Fruit fly (Drosophila melanogaster): ENCODE results near the gene CG11151.

The CG11151 gene

DNA sequence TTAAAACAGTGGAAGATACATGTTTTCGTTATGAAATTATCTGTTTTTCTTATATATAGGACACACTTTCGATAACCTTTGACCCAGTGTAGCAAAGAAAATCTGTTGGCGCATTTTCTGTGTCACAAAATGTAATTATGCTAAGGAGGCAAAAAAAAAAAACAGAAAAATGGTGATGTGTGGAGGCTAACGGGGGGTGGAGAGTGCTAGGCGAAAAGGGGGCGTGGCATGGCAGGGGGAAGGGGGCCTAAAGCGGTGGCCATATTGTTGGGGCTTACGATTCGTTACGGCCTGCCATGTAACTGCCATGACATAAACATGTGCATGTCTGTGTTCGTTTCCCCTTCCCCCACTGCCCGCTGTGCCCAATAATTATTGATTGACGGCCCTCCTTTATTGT is 25.7 kb downstream of the CG11151 start:
- TF ChIP-seq CG8478 (optimal IDR thresholded peaks at IDR 0.05), result no peak
- TF ChIP-seq CTCF (optimal IDR thresholded peaks at IDR 0.05), result no peak

DNA sequence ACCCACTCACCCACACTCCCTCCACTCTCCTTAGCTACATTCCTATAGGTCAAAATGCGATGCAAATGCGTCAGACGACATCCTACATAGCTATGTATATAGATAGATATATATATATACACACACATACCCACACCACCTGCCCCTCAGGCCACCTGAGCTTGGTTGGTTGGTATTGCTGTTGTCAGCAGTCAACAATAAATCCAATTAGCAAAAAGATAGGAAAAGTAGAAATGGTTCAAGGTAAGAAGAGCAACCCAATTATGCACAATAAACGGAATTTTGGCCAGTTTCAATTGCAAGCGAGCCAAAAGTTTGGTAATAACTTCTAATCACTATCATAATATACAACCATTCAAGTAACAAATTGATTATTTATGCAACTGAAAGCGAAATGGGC is 27.0 kb downstream of the CG11151 start:
- no peak for TF ChIP-seq CG8478 (optimal IDR thresholded peaks at IDR 0.05)
- no peak for TF ChIP-seq CTCF (optimal IDR thresholded peaks at IDR 0.05)

DNA sequence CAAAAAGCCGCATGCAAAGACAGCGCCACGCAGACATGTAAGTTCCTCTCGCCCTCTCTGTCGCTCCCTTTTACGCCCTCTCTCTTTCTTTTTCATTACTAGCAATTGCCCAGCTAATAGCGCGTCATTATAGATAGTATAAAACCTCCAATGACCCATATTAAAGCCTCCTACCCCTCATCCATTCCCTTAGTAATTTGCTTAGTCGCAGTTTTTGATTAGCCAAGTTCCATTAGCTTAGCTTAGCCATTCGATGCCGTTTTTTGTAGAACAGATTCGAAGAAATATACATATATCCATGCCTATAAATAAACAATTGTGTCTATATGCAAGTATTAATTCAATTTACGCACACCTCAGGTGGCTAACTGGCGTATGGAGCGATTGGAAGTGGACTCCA is 31.2 kb downstream of the CG11151 start:
- TF ChIP-seq CTCF (optimal IDR thresholded peaks at IDR 0.05) (no peak), CG8478 (optimal IDR thresholded peaks at IDR 0.05) (no peak)

DNA sequence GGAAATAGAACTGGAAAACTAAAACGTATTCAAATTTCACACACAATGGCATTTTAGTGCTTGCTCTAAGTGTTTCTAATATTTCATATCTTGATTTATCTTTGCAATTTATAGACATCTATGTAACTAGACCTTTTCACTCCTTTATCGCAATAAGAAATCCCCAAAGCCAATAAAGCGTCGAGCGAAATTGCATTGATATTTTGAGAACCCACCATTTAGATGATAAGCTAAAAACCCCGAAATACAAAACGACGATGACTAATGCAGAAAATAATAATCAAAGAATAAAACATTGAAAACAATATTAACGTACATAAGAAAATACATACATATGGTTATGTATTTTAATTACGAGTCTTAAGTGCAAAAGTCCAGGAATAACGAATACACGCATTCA is 39.0 kb downstream of the CG11151 start:
- no peak for TF ChIP-seq CTCF (optimal IDR thresholded peaks at IDR 0.05)
- TF ChIP-seq CG8478 (optimal IDR thresholded peaks at IDR 0.05), result no peak

DNA sequence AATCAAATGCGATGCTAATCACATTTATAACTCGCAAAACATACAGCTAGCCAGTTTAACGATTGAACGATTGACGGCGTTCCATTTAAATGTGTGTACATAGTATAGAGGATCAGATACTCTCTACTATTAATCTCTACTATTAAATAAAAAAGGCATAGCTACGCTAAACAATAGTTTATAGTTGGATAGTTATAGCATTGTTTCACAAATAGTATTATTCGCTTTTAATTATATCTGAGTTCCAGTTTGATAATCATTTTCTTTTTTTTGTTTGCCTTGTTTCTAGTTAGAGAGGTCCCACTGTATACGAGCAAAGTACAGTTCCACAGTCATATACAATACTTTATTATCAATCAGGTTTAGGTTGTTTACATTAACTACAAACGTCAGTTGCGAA is 40.2 kb downstream of the CG11151 start:
- TF ChIP-seq CTCF (optimal IDR thresholded peaks at IDR 0.05), result no peak
- TF ChIP-seq CG8478 (optimal IDR thresholded peaks at IDR 0.05), result no peak

DNA sequence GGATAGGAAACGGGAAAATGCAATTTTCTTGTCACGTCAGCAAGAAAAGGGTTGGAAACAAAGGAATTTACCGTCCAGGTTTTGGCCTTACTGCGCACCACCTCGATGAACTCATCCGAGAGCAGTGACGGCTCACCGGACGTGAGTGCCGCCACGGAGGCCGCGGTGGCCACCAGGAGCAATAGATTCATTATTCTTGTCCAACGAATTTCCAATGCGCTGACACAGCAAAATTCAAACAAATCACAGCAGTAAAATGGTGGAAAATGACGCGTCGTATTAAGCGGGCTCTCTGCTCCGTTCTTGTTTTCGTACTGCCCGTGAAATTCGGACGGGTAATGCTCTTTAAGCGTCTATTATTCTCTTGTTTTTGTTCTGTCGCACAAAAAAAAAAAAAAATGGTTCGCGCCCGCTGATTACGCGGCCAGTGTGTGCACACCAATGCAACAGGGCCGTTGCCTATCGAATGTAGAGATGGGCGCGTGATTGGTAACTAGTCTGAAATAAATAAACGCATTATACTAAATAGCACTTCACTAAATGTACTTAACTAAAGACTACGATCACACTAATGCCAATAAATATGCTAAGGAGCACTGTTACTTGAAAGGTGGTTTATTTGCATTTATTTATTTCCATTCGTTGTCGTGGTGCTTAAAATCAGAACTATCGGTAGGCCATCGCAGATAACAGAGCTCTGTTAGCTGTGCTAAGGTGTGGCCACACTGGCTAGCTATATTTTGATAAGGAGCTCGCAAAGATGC is 42.4 kb downstream of the CG11151 start, which contains the start of the genes CtsB and amrt:
TSS of gene CtsB (minus strand) at position 432 of the 764 bp plus-strand sequence.
TSS of gene amrt (plus strand) at position 721 of the 764 bp plus-strand sequence.
- TF ChIP-seq CTCF (optimal IDR thresholded peaks at IDR 0.05), result no peak
- TF ChIP-seq CG8478 (optimal IDR thresholded peaks at IDR 0.05), result no peak

DNA sequence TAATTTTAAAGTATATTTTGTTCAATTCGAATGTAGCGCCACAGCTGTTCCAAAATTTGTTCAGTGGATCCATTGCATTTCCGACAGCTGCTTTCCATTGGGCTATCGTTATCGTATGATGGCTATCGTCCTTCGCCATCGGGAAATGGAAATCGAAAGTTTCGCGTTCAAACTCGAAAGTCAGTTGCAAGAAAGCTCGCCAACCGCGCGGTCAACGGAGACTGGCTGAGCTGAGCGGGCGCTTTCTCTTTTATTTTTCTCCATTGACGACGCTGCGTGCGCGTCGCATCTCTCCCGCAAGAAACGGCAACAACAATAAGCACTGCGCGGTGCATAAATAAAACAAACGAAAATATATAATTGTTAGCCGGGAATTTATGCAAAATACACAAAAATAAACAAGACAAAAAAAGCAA is 44.0 kb downstream of the CG11151 start, which contains the start of gene inaE:
TSS of gene inaE (plus strand) at position 181 of the 416 bp plus-strand sequence.
- peak in 1 of 2 experiments; percentile 14 for TF ChIP-seq CTCF (optimal IDR thresholded peaks at IDR 0.05)
- TF ChIP-seq CG8478 (optimal IDR thresholded peaks at IDR 0.05), result no peak

DNA sequence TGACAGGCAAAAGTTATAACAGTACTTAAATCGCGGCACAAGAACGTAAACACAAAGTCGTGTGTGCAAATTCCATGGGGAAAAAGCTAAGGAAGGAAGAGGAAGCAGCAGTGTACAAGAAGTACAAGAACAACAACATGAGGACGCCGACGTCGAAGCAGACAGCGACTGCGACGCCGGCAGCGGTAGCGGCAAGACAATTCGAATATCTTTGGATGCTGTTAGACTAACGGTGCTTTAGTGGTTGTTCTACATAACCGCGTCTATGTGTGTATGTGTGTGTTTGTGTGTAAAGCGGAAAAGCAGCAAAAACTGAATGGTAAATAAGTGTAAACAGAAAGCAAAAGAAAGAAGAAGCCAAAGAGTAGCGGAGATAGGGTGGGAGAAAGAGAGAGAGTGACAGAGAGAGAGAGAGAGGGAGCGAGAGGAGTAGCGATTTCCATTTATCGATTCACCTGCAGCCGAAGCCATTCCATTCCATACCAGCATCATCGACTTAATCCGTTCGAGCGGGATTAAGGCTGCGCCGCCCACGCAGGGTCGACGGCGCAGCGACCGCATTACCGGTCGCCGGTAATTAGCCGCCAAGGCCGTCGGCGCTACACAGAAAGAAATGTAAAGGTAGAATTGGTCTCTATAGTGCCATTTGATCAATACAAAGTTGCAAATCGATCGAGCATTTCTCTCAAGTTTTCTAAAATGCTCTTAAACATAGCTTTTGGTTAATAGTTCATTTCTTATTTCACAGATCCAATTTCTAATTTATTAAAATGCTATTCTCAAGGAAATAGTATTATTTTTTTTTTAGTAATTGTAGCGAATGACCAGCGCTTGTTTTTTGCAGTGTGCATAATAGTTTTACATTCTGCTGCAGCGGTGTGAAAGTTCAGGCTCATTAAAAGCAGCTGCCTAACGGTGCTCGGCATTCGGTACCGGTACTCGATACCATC is 44.7 kb downstream of the CG11151 start:
- no peak for TF ChIP-seq CTCF (optimal IDR thresholded peaks at IDR 0.05)
- no peak for TF ChIP-seq CG8478 (optimal IDR thresholded peaks at IDR 0.05)

DNA sequence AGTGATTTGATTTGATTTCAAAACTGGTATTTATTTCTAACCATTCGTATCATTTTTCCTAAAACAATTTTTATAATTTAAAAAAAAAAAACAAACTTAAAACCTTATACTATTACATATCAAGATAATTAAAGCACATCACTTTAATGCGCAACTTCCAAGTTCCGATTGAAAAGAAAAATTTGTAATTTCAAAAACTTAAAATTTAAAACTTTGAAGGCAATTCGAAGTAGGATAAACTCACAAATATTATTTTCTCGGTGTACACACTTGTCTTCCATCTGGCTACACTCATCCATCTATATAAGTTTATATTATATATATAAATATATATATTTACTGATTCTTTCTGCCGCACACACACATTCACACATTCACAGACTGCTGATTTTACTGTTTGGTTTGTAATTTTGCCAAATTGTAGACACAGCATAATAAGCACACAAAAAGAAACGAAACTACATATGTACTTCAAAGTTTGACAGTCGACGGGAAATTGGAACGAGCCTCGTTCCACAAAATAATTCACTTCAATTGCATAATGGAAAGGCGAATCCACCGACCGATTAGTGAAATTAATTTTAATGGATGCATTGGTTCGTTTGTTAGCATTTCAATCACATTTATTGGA is 46.6 kb downstream of the CG11151 start:
- no peak for TF ChIP-seq CTCF (optimal IDR thresholded peaks at IDR 0.05)
- no peak for TF ChIP-seq CG8478 (optimal IDR thresholded peaks at IDR 0.05)

DNA sequence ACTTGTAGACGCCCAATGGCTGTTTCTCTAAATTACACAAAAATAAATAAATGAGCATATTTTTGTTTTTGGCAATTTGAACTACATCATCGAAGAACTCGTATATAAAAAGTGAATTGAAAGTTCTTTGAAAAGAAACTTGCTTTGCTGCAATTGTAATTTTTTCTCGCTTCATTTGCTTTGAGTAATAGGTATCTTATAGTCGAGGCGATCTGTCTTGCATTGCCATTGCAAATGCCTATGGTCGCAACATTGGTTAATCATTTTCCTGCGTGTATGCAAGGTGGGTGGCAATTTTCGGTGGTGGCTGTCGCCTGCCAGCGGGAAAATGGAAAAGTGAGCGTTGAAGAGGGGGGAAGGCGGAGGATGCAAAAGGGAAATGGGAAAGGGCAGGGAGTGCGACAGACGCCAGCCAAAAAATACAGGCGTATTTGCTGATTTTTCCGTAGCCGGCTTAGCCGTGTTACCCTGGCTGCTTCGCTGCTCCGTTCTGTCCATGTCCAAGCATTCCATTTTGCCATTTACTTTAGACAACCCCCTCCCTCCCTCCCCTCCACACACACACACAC is 47.8 kb downstream of the CG11151 start:
- TF ChIP-seq CTCF (optimal IDR thresholded peaks at IDR 0.05) (no peak), CG8478 (optimal IDR thresholded peaks at IDR 0.05) (no peak)

DNA sequence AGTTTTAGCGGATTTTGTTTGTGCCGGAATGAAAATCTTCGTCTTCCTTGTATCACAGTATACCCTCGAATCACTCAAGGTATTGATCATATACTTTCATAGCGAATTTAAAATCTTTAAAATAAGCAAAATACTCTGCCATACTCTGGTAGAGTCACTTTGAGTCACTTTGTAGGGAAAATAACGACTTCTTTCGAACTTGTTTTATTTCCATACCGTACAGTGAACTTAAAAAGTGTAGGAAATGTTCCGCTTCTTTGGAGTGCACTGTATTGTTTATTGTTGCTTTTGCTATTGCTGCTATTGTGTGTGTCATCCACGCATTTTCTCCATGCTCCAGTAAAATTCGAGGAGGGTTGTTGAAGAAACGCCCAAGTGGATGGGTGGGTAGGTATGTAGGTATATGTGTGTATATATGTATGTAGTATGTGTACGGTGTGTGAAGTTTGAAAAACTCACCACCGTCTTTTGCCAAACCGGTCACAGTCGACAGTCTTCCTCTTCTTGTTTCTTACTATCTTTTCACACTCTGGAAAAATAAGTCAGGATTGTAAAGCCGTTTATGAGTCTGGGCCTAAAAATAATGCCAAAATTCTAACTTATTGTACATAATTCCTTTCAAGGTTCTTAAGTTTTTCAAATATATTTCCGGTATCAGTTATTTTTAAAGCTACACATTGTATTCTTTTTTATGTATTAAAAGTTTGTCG is 49.6 kb downstream of the CG11151 start:
- TF ChIP-seq CG8478 (optimal IDR thresholded peaks at IDR 0.05) (no peak), CTCF (optimal IDR thresholded peaks at IDR 0.05) (no peak)

DNA sequence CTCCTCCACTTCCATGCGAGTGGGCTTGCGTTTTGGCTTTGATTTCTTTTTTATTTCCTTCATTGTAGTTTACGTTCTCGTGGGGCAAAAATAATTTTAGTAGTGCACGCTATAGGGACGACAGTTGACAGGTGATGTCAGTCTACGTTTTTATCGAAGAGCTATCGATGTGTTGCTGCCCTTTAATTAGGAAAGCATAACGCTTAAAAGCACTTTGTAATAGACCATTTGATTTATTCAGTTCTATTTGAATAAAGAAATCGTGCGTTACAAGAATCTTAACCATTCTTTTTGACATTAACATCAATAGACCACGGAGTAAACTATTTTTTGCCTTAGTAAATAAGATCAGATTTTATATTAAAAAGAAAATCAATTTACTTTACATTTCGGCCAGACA is 51.5 kb downstream of the CG11151 start, which contains the start of gene CG10993:
TSS of gene CG10993 (minus strand) at position 101 of the 400 bp plus-strand sequence.
- no peak for TF ChIP-seq CTCF (optimal IDR thresholded peaks at IDR 0.05)
- TF ChIP-seq CG8478 (optimal IDR thresholded peaks at IDR 0.05), result no peak

All from S2 (cell line).